Worm (Caenorhabditis elegans) whole organism, L1 larva: Measurements from ENCODE around the gene C34D10.5.

Source experiments
- C34B4.2 ChIP-seq: sonication (generic microtip); optimal IDR thresholded peaks from 2 replicates; lab custom pipeline; 2017; ENCODE audit warnings: mild to moderate bottlenecking, missing genetic modification characterization, missing compliant biosample characterization
- Y116A8C.19 ChIP-seq: sonication (generic microtip); optimal IDR thresholded peaks from 2 replicates; lab custom pipeline; 2016; ENCODE audit warnings: missing compliant biosample characterization, missing genetic modification characterization, borderline replicate concordance
- aha-1 ChIP-seq: fragments of 150-350 bp; optimal IDR thresholded peaks from 2 replicates; lab custom pipeline; 2014; ENCODE audit warnings: missing biosample characterization, missing genetic modification characterization
- alr-1 ChIP-seq: fragments of 200-800 bp; sonication (Bioruptor generic); optimal IDR thresholded peaks from 2 replicates; lab custom pipeline; 2018; ENCODE audit warnings: borderline replicate concordance, mild to moderate bottlenecking, missing genetic modification characterization, missing compliant biosample characterization
- aly-2 ChIP-seq: fragments of 150-350 bp; optimal IDR thresholded peaks from 2 replicates; lab custom pipeline; 2014; ENCODE audit warnings: missing biosample characterization, missing genetic modification characterization
- blmp-1 ChIP-seq: fragments of 150-350 bp; optimal IDR thresholded peaks from 2 replicates; lab custom pipeline; 2014; ENCODE audit warnings: missing biosample characterization, missing genetic modification characterization
- ceh-63 ChIP-seq: fragments of 200-800 bp; sonication (Bioruptor generic); optimal IDR thresholded peaks from 2 replicates; lab custom pipeline; 2018; ENCODE audit warnings: mild to moderate bottlenecking, missing genetic modification characterization, missing compliant biosample characterization
- ceh-8 ChIP-seq: fragments of 200-800 bp; sonication (Bioruptor generic); optimal IDR thresholded peaks from 2 replicates; lab custom pipeline; 2018; ENCODE audit warnings: mild to moderate bottlenecking, missing genetic modification characterization, moderate library complexity, missing compliant biosample characterization
- ceh-82 ChIP-seq, 3 experiments: fragments of 150-350 bp in 1 of 3; sonication (generic microtip) in 2 of 3; optimal IDR thresholded peaks; 2 replicates each; lab custom pipeline; 2014 to 2017; ENCODE audit warnings: missing biosample characterization in 3 of 3, missing genetic modification characterization in 3 of 3
- ceh-88 ChIP-seq: fragments of 200-800 bp; sonication (Bioruptor generic); IDR thresholded peaks from 2 replicates; pipeline ENCODE4 v1.3.6; 2022; ENCODE audit warnings: missing genetic modification characterization, missing compliant biosample characterization
- ceh-90 ChIP-seq: sonication (generic microtip); optimal IDR thresholded peaks from 2 replicates; lab custom pipeline; 2016; ENCODE audit warnings: missing genetic modification characterization, missing compliant biosample characterization
- ces-1 ChIP-seq: fragments of 150-350 bp; optimal IDR thresholded peaks from 2 replicates; lab custom pipeline; 2014; ENCODE audit warnings: missing biosample characterization, missing genetic modification reagents, missing genetic modification characterization
- dpl-1 ChIP-seq, 3 experiments: fragments of 150-350 bp in 2 of 3; sonication (generic microtip) in 1 of 3; optimal IDR thresholded peaks; 2 replicates each; lab custom pipeline; 2014 to 2017; ENCODE audit warnings: missing biosample characterization in 3 of 3, missing genetic modification characterization in 3 of 3, missing genetic modification reagents in 3 of 3
- dsc-1 ChIP-seq: sonication (generic microtip); optimal IDR thresholded peaks from 2 replicates; lab custom pipeline; 2016; ENCODE audit warnings: mild to moderate bottlenecking, missing genetic modification characterization, missing compliant biosample characterization
- efl-1 ChIP-seq, 4 experiments: fragments of 150-350 bp; optimal IDR thresholded peaks in 3 of 4; peaks in 1 of 4; 1 replicate in 1 of 4; 2 replicates in 3 of 4; lab custom pipeline; 2014; ENCODE audit warnings: missing biosample characterization in 2 of 4, missing genetic modification characterization in 2 of 4, missing genetic modification reagents in 2 of 4
- egl-13 ChIP-seq: sonication (generic microtip); optimal IDR thresholded peaks from 2 replicates; lab custom pipeline; 2016; ENCODE audit warnings: missing genotype, missing genetic modification reagents, missing genetic modification characterization, missing compliant biosample characterization
- egl-27 ChIP-seq, 2 experiments: fragments of 150-350 bp in 1 of 2; sonication (generic microtip); optimal IDR thresholded peaks; 3 replicates each; lab custom pipeline; 2017 to 2018; ENCODE audit warnings: missing biosample characterization in 2 of 2, missing genetic modification characterization in 2 of 2, missing genetic modification reagents in 2 of 2
- elt-2 ChIP-seq: sonication (generic microtip); optimal IDR thresholded peaks from 2 replicates; lab custom pipeline; 2016; ENCODE audit warnings: missing genetic modification characterization, mild to moderate bottlenecking, inconsistent platforms, missing compliant biosample characterization, missing genetic modification reagents
- elt-3 ChIP-seq, 6 experiments: fragments of 150-350 bp in 1 of 6; sonication (generic microtip); optimal IDR thresholded peaks; 2 replicates each; lab custom pipeline; 2017 to 2018; ENCODE audit warnings: missing biosample characterization in 6 of 6, missing genetic modification characterization in 6 of 6, inconsistent platforms in 1 of 6
- fkh-10 ChIP-seq: sonication (generic microtip); optimal IDR thresholded peaks from 2 replicates; lab custom pipeline; 2017; ENCODE audit warnings: missing biosample characterization, missing genetic modification reagents, missing genetic modification characterization
- fkh-4 ChIP-seq: sonication (generic microtip); optimal IDR thresholded peaks from 2 replicates; lab custom pipeline; 2016; ENCODE audit warnings: missing compliant biosample characterization, missing genetic modification characterization, borderline replicate concordance
- fos-1 ChIP-seq: fragments of 150-350 bp; optimal IDR thresholded peaks from 2 replicates; lab custom pipeline; 2014; ENCODE audit warnings: missing biosample characterization, missing genetic modification characterization
- grh-1 ChIP-seq: fragments of 200-800 bp; sonication (Bioruptor generic); IDR thresholded peaks from 2 replicates; pipeline ENCODE4 v1.3.6; 2022; ENCODE audit warnings: missing genetic modification reagents, missing genetic modification characterization, missing compliant biosample characterization
- isw-1 ChIP-seq: fragments of 200-800 bp; sonication (Bioruptor generic); IDR thresholded peaks from 2 replicates; pipeline ENCODE4 v1.3.6; 2022; ENCODE audit warnings: missing genetic modification characterization, missing compliant biosample characterization
- lin-13 ChIP-seq: fragments of 150-350 bp; optimal IDR thresholded peaks from 2 replicates; lab custom pipeline; 2014; ENCODE audit warnings: missing biosample characterization, missing genetic modification reagents, missing genetic modification characterization
- lin-14 ChIP-seq: fragments of 200-800 bp; sonication (Bioruptor generic); optimal IDR thresholded peaks from 2 replicates; lab custom pipeline; 2018; ENCODE audit warnings: mild to moderate bottlenecking, missing genetic modification characterization, moderate library complexity, missing compliant biosample characterization
- lin-39 ChIP-seq: fragments of 150-350 bp; optimal IDR thresholded peaks from 2 replicates; lab custom pipeline; 2014; ENCODE audit warnings: missing biosample characterization, missing genetic modification reagents, missing genetic modification characterization
- lir-3 ChIP-seq: sonication (generic microtip); optimal IDR thresholded peaks from 2 replicates; lab custom pipeline; 2016; ENCODE audit warnings: mild to moderate bottlenecking, missing genetic modification characterization, moderate library complexity, missing compliant biosample characterization; ENCODE audit not compliant: poor library complexity
- mep-1 ChIP-seq: fragments of 150-350 bp; optimal IDR thresholded peaks from 2 replicates; lab custom pipeline; 2014; ENCODE audit warnings: missing biosample characterization, missing genetic modification characterization
- nhr-11 ChIP-seq: fragments of 150-350 bp; optimal IDR thresholded peaks from 2 replicates; lab custom pipeline; 2014; ENCODE audit warnings: missing biosample characterization, missing genetic modification characterization
- nhr-20 ChIP-seq: sonication (generic microtip); optimal IDR thresholded peaks from 2 replicates; lab custom pipeline; 2016; ENCODE audit warnings: mild to moderate bottlenecking, missing genetic modification characterization, missing compliant biosample characterization
- nhr-28 ChIP-seq: fragments of 150-350 bp; optimal IDR thresholded peaks from 2 replicates; lab custom pipeline; 2014; ENCODE audit warnings: missing biosample characterization, missing genetic modification characterization
- nhr-71 ChIP-seq: sonication (generic microtip); optimal IDR thresholded peaks from 2 replicates; lab custom pipeline; 2016; ENCODE audit warnings: mild to moderate bottlenecking, missing genetic modification characterization, moderate library complexity, missing compliant biosample characterization
- nhr-90 ChIP-seq: sonication (generic microtip); optimal IDR thresholded peaks from 2 replicates; lab custom pipeline; 2016; ENCODE audit warnings: mild to moderate bottlenecking, missing genetic modification characterization, missing compliant biosample characterization; ENCODE audit not compliant: poor library complexity
- pag-3 ChIP-seq: sonication (generic microtip); optimal IDR thresholded peaks from 2 replicates; lab custom pipeline; 2017; ENCODE audit warnings: missing genetic modification characterization, mild to moderate bottlenecking, missing compliant biosample characterization, antibody characterized with exemption, borderline replicate concordance; ENCODE audit not compliant: insufficient read depth
- pax-3 ChIP-seq: fragments of 200-800 bp; sonication (Bioruptor generic); optimal IDR thresholded peaks from 2 replicates; lab custom pipeline; 2018; ENCODE audit warnings: mild to moderate bottlenecking, missing genetic modification characterization, moderate library complexity, missing compliant biosample characterization
- rnt-1 ChIP-seq: sonication (generic microtip); optimal IDR thresholded peaks from 2 replicates; lab custom pipeline; 2016; ENCODE audit warnings: mild to moderate bottlenecking, missing genetic modification characterization, moderate library complexity, missing compliant biosample characterization
- skn-1 ChIP-seq: fragments of 150-350 bp; optimal IDR thresholded peaks from 2 replicates; lab custom pipeline; 2014; ENCODE audit warnings: missing biosample characterization, missing genetic modification characterization
- sptf-1 ChIP-seq: fragments of 150-350 bp; optimal IDR thresholded peaks from 2 replicates; lab custom pipeline; 2014; ENCODE audit warnings: missing biosample characterization, missing genetic modification characterization
- swsn-7 ChIP-seq: sonication (generic microtip); optimal IDR thresholded peaks from 2 replicates; lab custom pipeline; 2016; ENCODE audit warnings: missing genetic modification characterization, missing compliant biosample characterization
- tbx-2 ChIP-seq: sonication (generic microtip); optimal IDR thresholded peaks from 2 replicates; lab custom pipeline; 2016; ENCODE audit warnings: missing genetic modification characterization, missing compliant biosample characterization
- unc-130 ChIP-seq: fragments of 150-350 bp; optimal IDR thresholded peaks from 2 replicates; lab custom pipeline; 2017; ENCODE audit warnings: missing biosample characterization, missing genetic modification characterization, inconsistent platforms
- unc-30 ChIP-seq: sonication (generic microtip); optimal IDR thresholded peaks from 2 replicates; lab custom pipeline; 2017; ENCODE audit warnings: missing biosample characterization, missing genetic modification characterization
- xbp-1 ChIP-seq: sonication (generic microtip); optimal IDR thresholded peaks from 2 replicates; lab custom pipeline; 2016; ENCODE audit warnings: missing genetic modification characterization, missing compliant biosample characterization
- zag-1 ChIP-seq: fragments of 150-350 bp; optimal IDR thresholded peaks from 2 replicates; lab custom pipeline; 2014; ENCODE audit warnings: missing biosample characterization, missing genetic modification characterization
- ztf-11 ChIP-seq, 2 experiments: sonication (generic microtip); optimal IDR thresholded peaks; 2 replicates each; lab custom pipeline; 2016 to 2017; ENCODE audit warnings: missing genetic modification characterization in 2 of 2, missing biosample characterization in 1 of 2, missing compliant biosample characterization in 1 of 2
- ztf-4 ChIP-seq: fragments of 150-350 bp; optimal IDR thresholded peaks from 2 replicates; lab custom pipeline; 2014; ENCODE audit warnings: missing biosample characterization, missing genetic modification characterization

C34D10.5 gene

DNA sequence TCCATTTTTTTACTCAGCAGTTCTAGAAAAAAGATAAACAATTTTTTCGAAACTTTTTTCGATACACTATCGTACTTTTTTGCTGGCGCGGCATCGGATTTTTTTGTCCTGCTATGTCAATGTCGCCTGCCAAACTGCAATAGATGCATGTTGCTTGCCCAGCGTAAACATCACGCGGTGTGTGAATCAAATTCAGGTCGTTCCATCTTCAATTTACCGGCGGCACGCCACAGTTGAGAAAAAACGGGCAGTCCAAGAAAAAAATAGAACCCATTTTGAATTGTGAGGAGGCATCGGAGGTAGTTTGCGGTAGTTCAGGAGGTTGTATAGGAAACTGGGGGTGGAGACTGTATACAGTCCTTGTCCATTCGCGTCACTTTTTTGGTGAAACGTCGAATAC is 614 bp downstream of the C34D10.5 start (continued):
- TF ChIP-seq fkh-4 (tag; lab: Kevin White, UChicago) (no peak), tbx-2 (tag; lab: Kevin White, UChicago) (no peak), dsc-1 (tag; lab: Kevin White, UChicago) (no peak), blmp-1 (tag; lab: Kevin White, UChicago) (peak; percentile 2), mep-1 (tag; lab: Kevin White, UChicago) (no peak), ceh-90 (tag; lab: Kevin White, UChicago) (no peak), xbp-1 (tag; lab: Kevin White, UChicago) (no peak), dpl-1 (GFP tag; optimal IDR thresholded peaks at IDR 0.05; lab: Kevin White, UChicago) (peak in 1 of 3 experiments; percentile 16), nhr-71 (tag; lab: Kevin White, UChicago) (peak; percentile 65), pag-3 (tag; lab: Kevin White, UChicago) (peak; percentile 51), unc-130 (tag; lab: Kevin White, UChicago) (peak; percentile 43), grh-1 (no peak)

DNA sequence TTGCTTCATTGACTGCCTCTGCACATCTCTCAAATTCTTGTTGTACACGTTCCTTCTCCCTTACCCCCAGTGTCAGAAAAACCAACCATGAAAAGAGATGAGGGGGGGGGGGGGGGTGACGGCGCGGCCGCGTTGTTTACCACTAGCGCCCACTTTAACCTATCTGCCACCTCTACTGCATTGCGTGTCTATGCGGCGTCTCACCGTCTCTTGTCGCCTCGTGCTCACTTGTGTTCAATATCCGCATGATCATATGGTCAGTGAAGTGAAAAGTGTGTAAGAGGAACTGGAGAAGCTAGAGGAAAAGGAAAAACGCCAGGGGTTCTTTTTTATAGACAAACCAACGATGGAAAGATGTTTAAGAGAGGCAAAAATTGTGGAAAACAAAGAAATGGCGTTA is 1.8 kb downstream of the C34D10.5 start:
- peak; percentile 72 for TF ChIP-seq nhr-90 (tag; lab: Kevin White, UChicago)
- TF ChIP-seq alr-1: no peak
- TF ChIP-seq pag-3 (tag; lab: Kevin White, UChicago): no peak
- TF ChIP-seq egl-27 (tag; optimal IDR thresholded peaks at IDR 0.05; lab: Kevin White, UChicago): peak in 1 of 2 experiments; percentile 22
- no peak for TF ChIP-seq aly-2 (tag; lab: Kevin White, UChicago)
- peak; percentile 31 for TF ChIP-seq nhr-11 (tag; lab: Kevin White, UChicago)
- peak; percentile 30 for TF ChIP-seq ceh-8 (GFP tag; lab: Kevin White, UChicago)
- TF ChIP-seq ceh-90 (tag; lab: Kevin White, UChicago): no peak
- TF ChIP-seq unc-30 (tag; lab: Kevin White, UChicago): no peak
- no peak for TF ChIP-seq nhr-28 (tag; lab: Kevin White, UChicago)
- TF ChIP-seq isw-1: peak; percentile 31; the same call in 1 of the 2 replicates
- TF ChIP-seq Y116A8C.19 (tag; lab: Kevin White, UChicago): no peak
- no peak for TF ChIP-seq lin-39
- TF ChIP-seq elt-2 (tag; lab: Kevin White, UChicago): peak; percentile 62
- TF ChIP-seq rnt-1 (tag; lab: Kevin White, UChicago): peak; percentile 93
- peak; percentile 96 for TF ChIP-seq unc-130 (tag; lab: Kevin White, UChicago)
- TF ChIP-seq ztf-11 (tag; optimal IDR thresholded peaks at IDR 0.05; lab: Kevin White, UChicago): peak in 1 of 2 experiments; percentile 33
- no peak for TF ChIP-seq sptf-1
- peak; percentile 58 for TF ChIP-seq ceh-88 (GFP tag; lab: Robert Waterston, UW)
- TF ChIP-seq lin-14: peak; percentile 99
- peak; percentile 47 for TF ChIP-seq ceh-63 (GFP tag; lab: Kevin White, UChicago)
- no peak for TF ChIP-seq ces-1 (GFP tag; lab: Kevin White, UChicago)
- peak; percentile 38 for TF ChIP-seq lir-3 (tag; lab: Kevin White, UChicago)
- TF ChIP-seq mep-1 (tag; lab: Kevin White, UChicago): peak; percentile 89
- peak; percentile 22 to 45 (median 39) for TF ChIP-seq dpl-1 (GFP tag; optimal IDR thresholded peaks at IDR 0.05; lab: Kevin White, UChicago)
- peak; percentile 87 for TF ChIP-seq swsn-7 (tag; lab: Kevin White, UChicago)
- peak; percentile 31 for TF ChIP-seq aha-1
- TF ChIP-seq zag-1: no peak
- peak; percentile 48 to 84 (median 58) for TF ChIP-seq ceh-82 (tag; optimal IDR thresholded peaks at IDR 0.05; lab: Kevin White, UChicago)
- TF ChIP-seq fkh-4 (tag; lab: Kevin White, UChicago): no peak
- TF ChIP-seq pax-3 (tag; lab: Kevin White, UChicago): peak; percentile 66
- peak; percentile 75 for TF ChIP-seq ztf-4 (tag; lab: Kevin White, UChicago)
- TF ChIP-seq efl-1 (optimal IDR thresholded peaks at IDR 0.05; lab: Kevin White, UChicago): peak; percentile 45 to 60
- peak in 1 of 2 experiments; percentile 43 for TF ChIP-seq efl-1 (GFP tag; optimal IDR thresholded peaks at IDR 0.05 in 1 of 2; lab: Kevin White, UChicago)
- peak; percentile 76 for TF ChIP-seq egl-13
- TF ChIP-seq xbp-1 (tag; lab: Kevin White, UChicago): peak; percentile 73
- peak; percentile 93 for TF ChIP-seq nhr-20 (tag; lab: Kevin White, UChicago)
- TF ChIP-seq dsc-1 (tag; lab: Kevin White, UChicago): peak; percentile 17
- peak; percentile 82 for TF ChIP-seq lin-13 (GFP tag; lab: Kevin White, UChicago)
- peak; percentile 78 for TF ChIP-seq skn-1 (tag; lab: Kevin White, UChicago)
- peak; percentile 61 for TF ChIP-seq fos-1
- peak in 2 of 6 experiments; percentile 35 to 49 for TF ChIP-seq elt-3 (tag; optimal IDR thresholded peaks at IDR 0.05; lab: Kevin White, UChicago)
- TF ChIP-seq C34B4.2: no peak
- TF ChIP-seq fkh-10 (GFP tag; lab: Kevin White, UChicago): peak; percentile 83
